Fruit fly (Drosophila melanogaster) whole organism, embryonic: ENCODE results near the gene CG14100.
A peak's percentile ranks its signal among the peaks of the same experiment; 100 is the strongest.

ENCODE experiments used
- CG10267 ChIP-seq: fragments of 200-800 bp; sonication (Bioruptor generic); optimal IDR thresholded peaks from 2 replicates; lab custom pipeline; 2018; ENCODE audit warnings: missing biosample characterization, mild to moderate bottlenecking, missing genetic modification characterization, moderate library complexity
- CG10321 ChIP-seq: fragments of 200-800 bp; sonication (Bioruptor generic); IDR thresholded peaks from 2 replicates; pipeline ENCODE4 v1.3.6; 2022; ENCODE audit warnings: missing biosample characterization, missing genetic modification characterization
- CG10959 ChIP-seq: fragments of 200-800 bp; sonication (Bioruptor generic); IDR thresholded peaks from 2 replicates; pipeline ENCODE4 v1.3.6; 2022; ENCODE audit warnings: missing biosample characterization, missing genetic modification characterization
- CG12104 ChIP-seq: fragments of 200-800 bp; sonication (Bioruptor generic); optimal IDR thresholded peaks from 3 replicates; lab custom pipeline; 2016; ENCODE audit warnings: missing biosample characterization, missing genetic modification characterization
- CG13424 ChIP-seq: fragments of 200-800 bp; sonication (Bioruptor generic); optimal IDR thresholded peaks from 2 replicates; lab custom pipeline; 2019; ENCODE audit warnings: missing biosample characterization, mild to moderate bottlenecking, missing genetic modification characterization, moderate library complexity
- CG1603 ChIP-seq: fragments of 200-800 bp; sonication (Bioruptor generic); optimal IDR thresholded peaks from 2 replicates; lab custom pipeline; 2019; ENCODE audit warnings: missing biosample characterization, mild to moderate bottlenecking, missing genetic modification characterization, moderate library complexity
- CG16813 ChIP-seq: fragments of 200-800 bp; sonication (Bioruptor generic); IDR thresholded peaks from 3 replicates; pipeline ENCODE4 v1.3.6; 2022; ENCODE audit warnings: missing biosample characterization, missing genetic modification characterization; ENCODE audit not compliant: partially characterized antibody
- CG17568 ChIP-seq: fragments of 200-800 bp; sonication (Bioruptor generic); optimal IDR thresholded peaks from 2 replicates; lab custom pipeline; 2018; ENCODE audit warnings: missing biosample characterization, mild to moderate bottlenecking, missing genetic modification characterization, moderate library complexity
- CG2129 ChIP-seq: fragments of 200-800 bp; sonication (Bioruptor generic); IDR thresholded peaks from 2 replicates; pipeline ENCODE4 v1.3.6; 2022; ENCODE audit warnings: missing biosample characterization, missing genetic modification characterization; ENCODE audit not compliant: partially characterized antibody
- CG32772 ChIP-seq: fragments of 200-800 bp; sonication (Bioruptor generic); IDR thresholded peaks from 2 replicates; pipeline ENCODE4 v1.3.6; 2022; ENCODE audit warnings: missing biosample characterization, missing genetic modification characterization
- CG3281 ChIP-seq: fragments of 200-800 bp; sonication (Bioruptor generic); optimal IDR thresholded peaks from 3 replicates; lab custom pipeline; 2017; ENCODE audit warnings: missing biosample characterization, mild to moderate bottlenecking, missing genetic modification characterization
- CG3847 ChIP-seq: fragments of 200-800 bp; sonication (Bioruptor generic); IDR thresholded peaks from 2 replicates; pipeline ENCODE4 v1.3.6; 2022; ENCODE audit warnings: missing biosample characterization, missing genetic modification characterization
- CG5245 ChIP-seq: fragments of 200-800 bp; sonication (Bioruptor generic); optimal IDR thresholded peaks from 3 replicates; lab custom pipeline; 2016; ENCODE audit warnings: missing biosample characterization, missing genetic modification characterization
- CG8765 ChIP-seq: fragments of 200-800 bp; sonication (Bioruptor generic); IDR thresholded peaks from 2 replicates; pipeline ENCODE4 v1.3.6; 2022; ENCODE audit warnings: missing biosample characterization, missing genetic modification characterization
- CrebB ChIP-seq: fragments of 200-800 bp; sonication (Bioruptor generic); optimal IDR thresholded peaks from 3 replicates; lab custom pipeline; 2018; ENCODE audit warnings: missing biosample characterization, mild to moderate bottlenecking, missing genetic modification characterization
- Dll ChIP-seq: fragments of 200-800 bp; sonication (Bioruptor generic); IDR thresholded peaks from 4 replicates; pipeline ENCODE4 v1.3.6; 2022; ENCODE audit warnings: missing biosample characterization, missing genetic modification characterization; ENCODE audit not compliant: partially characterized antibody
- Doc3 ChIP-seq: fragments of 200-800 bp; sonication (Bioruptor generic); IDR thresholded peaks from 3 replicates; pipeline ENCODE4 v1.3.6; 2022; ENCODE audit warnings: missing biosample characterization, missing genetic modification characterization; ENCODE audit not compliant: partially characterized antibody
- Fer2 ChIP-seq: fragments of 200-800 bp; sonication (Bioruptor generic); optimal IDR thresholded peaks from 2 replicates; lab custom pipeline; 2018; ENCODE audit warnings: missing biosample characterization, mild to moderate bottlenecking, missing genetic modification characterization, moderate library complexity
- HHEX ChIP-seq: fragments of 200-800 bp; sonication (Bioruptor generic); optimal IDR thresholded peaks from 3 replicates; lab custom pipeline; 2017; ENCODE audit warnings: missing biosample characterization, mild to moderate bottlenecking, missing genetic modification characterization, missing genetic modification reagents
- HLH3B ChIP-seq: fragments of 200-800 bp; sonication (Bioruptor generic); IDR thresholded peaks from 2 replicates; pipeline ENCODE4 v1.3.6; 2022; ENCODE audit warnings: missing biosample characterization, missing genetic modification characterization
- HLH54F ChIP-seq: fragments of 200-800 bp; sonication (Bioruptor generic); optimal IDR thresholded peaks from 3 replicates; lab custom pipeline; 2016; ENCODE audit warnings: missing biosample characterization, missing genetic modification characterization
- Hmx ChIP-seq: fragments of 200-800 bp; sonication (Bioruptor generic); optimal IDR thresholded peaks from 2 replicates; lab custom pipeline; 2016; ENCODE audit warnings: missing biosample characterization, missing genetic modification characterization
- Lim3 ChIP-seq: fragments of 200-800 bp; sonication (Bioruptor generic); IDR thresholded peaks from 2 replicates; pipeline ENCODE4 v1.3.6; 2022; ENCODE audit warnings: missing biosample characterization, missing genetic modification characterization
- Myb ChIP-seq: fragments of 200-800 bp; sonication (Bioruptor generic); optimal IDR thresholded peaks from 2 replicates; lab custom pipeline; 2016; ENCODE audit warnings: missing biosample characterization, missing genetic modification characterization
- Nf-YB ChIP-seq: fragments of 200-800 bp; sonication (Bioruptor generic); optimal IDR thresholded peaks from 3 replicates; lab custom pipeline; 2019; ENCODE audit warnings: missing biosample characterization, mild to moderate bottlenecking, missing genetic modification characterization, moderate library complexity
- Ravus ChIP-seq: fragments of 200-800 bp; sonication (Bioruptor generic); IDR thresholded peaks from 2 replicates; pipeline ENCODE4 v1.3.6; 2022; ENCODE audit warnings: missing biosample characterization, missing genetic modification characterization
- Sin3A ChIP-seq: fragments of >200 bp; optimal IDR thresholded peaks from 2 replicates; lab custom pipeline; 2018
- Sox100B ChIP-seq: fragments of 200-800 bp; sonication (Bioruptor generic); optimal IDR thresholded peaks from 3 replicates; lab custom pipeline; 2018; ENCODE audit warnings: missing biosample characterization, mild to moderate bottlenecking, missing genetic modification characterization
- Sox102F ChIP-seq: fragments of 200-800 bp; sonication (Bioruptor generic); optimal IDR thresholded peaks from 2 replicates; lab custom pipeline; 2018; ENCODE audit warnings: missing biosample characterization, mild to moderate bottlenecking, missing genetic modification characterization, moderate library complexity
- az2 ChIP-seq: fragments of 200-800 bp; sonication (Bioruptor generic); optimal IDR thresholded peaks from 3 replicates; lab custom pipeline; 2016; ENCODE audit warnings: missing biosample characterization, missing genetic modification characterization
- bigmax ChIP-seq: fragments of 200-800 bp; sonication (Bioruptor generic); optimal IDR thresholded peaks from 2 replicates; lab custom pipeline; 2018; ENCODE audit warnings: missing biosample characterization, mild to moderate bottlenecking, missing genetic modification characterization
- br ChIP-seq: fragments of >200 bp; optimal IDR thresholded peaks from 2 replicates; lab custom pipeline; 2017
- btn ChIP-seq: fragments of 200-800 bp; sonication (Bioruptor generic); optimal IDR thresholded peaks from 2 replicates; lab custom pipeline; 2016; ENCODE audit warnings: missing biosample characterization, missing genetic modification characterization
- chn ChIP-seq: fragments of 200-800 bp; sonication (Bioruptor generic); optimal IDR thresholded peaks from 2 replicates; lab custom pipeline; 2016; ENCODE audit warnings: missing biosample characterization, missing genetic modification characterization
- ems ChIP-seq: fragments of 200-800 bp; sonication (Bioruptor generic); optimal IDR thresholded peaks from 3 replicates; lab custom pipeline; 2016; ENCODE audit warnings: missing biosample characterization, missing genetic modification characterization
- fd64A ChIP-seq: fragments of 200-800 bp; sonication (Bioruptor generic); optimal IDR thresholded peaks from 3 replicates; lab custom pipeline; 2018; ENCODE audit warnings: missing biosample characterization, mild to moderate bottlenecking, missing genetic modification characterization
- hb ChIP-seq: fragments of 200-800 bp; sonication (Bioruptor generic); IDR thresholded peaks from 3 replicates; pipeline ENCODE4 v1.3.6; 2022; ENCODE audit warnings: missing biosample characterization, missing genetic modification characterization; ENCODE audit not compliant: partially characterized antibody
- hkb ChIP-seq, 2 experiments: fragments of 200-800 bp in 1 of 2; fragments of >200 bp in 1 of 2; sonication (Bioruptor generic) in 1 of 2; IDR thresholded peaks in 1 of 2; optimal IDR thresholded peaks in 1 of 2; 2 replicates each; pipeline versions ENCODE4 v1.3.6 to Lab custom; 2017 to 2022; ENCODE audit warnings: missing biosample characterization in 1 of 2, missing genetic modification characterization in 1 of 2
- ind ChIP-seq: fragments of 200-800 bp; sonication (Bioruptor generic); optimal IDR thresholded peaks from 3 replicates; lab custom pipeline; 2016; ENCODE audit warnings: missing biosample characterization, missing genetic modification characterization
- inv ChIP-seq: fragments of 200-800 bp; sonication (Bioruptor generic); IDR thresholded peaks from 2 replicates; pipeline ENCODE4 v1.3.6; 2022; ENCODE audit warnings: missing biosample characterization, missing genetic modification characterization; ENCODE audit not compliant: partially characterized antibody
- lov ChIP-seq, 2 experiments: fragments of 200-800 bp in 1 of 2; fragments of >200 bp in 1 of 2; sonication (Bioruptor generic) in 1 of 2; IDR thresholded peaks in 1 of 2; optimal IDR thresholded peaks in 1 of 2; 2 replicates in 1 of 2; 3 replicates in 1 of 2; pipeline versions ENCODE4 v1.3.6 to Lab custom; 2017 to 2022; ENCODE audit warnings: missing biosample characterization in 1 of 2, missing genetic modification characterization in 1 of 2
- nmo ChIP-seq: fragments of 200-800 bp; sonication (Bioruptor generic); optimal IDR thresholded peaks from 2 replicates; lab custom pipeline; 2018; ENCODE audit warnings: missing biosample characterization, mild to moderate bottlenecking, missing genetic modification characterization, moderate library complexity
- pho ChIP-seq: fragments of 200-800 bp; sonication (Bioruptor generic); optimal IDR thresholded peaks from 2 replicates; lab custom pipeline; 2016; ENCODE audit warnings: missing biosample characterization, missing genetic modification characterization
- pzg ChIP-seq: fragments of 200-800 bp; sonication (Bioruptor generic); optimal IDR thresholded peaks from 3 replicates; lab custom pipeline; 2018; ENCODE audit warnings: missing biosample characterization, mild to moderate bottlenecking, missing genetic modification characterization, moderate library complexity
- sob ChIP-seq: fragments of 200-800 bp; sonication (Bioruptor generic); IDR thresholded peaks from 2 replicates; pipeline ENCODE4 v1.3.6; 2022; ENCODE audit warnings: missing biosample characterization, missing genetic modification characterization
- tll ChIP-seq, 2 experiments: fragments of 200-800 bp in 1 of 2; fragments of >200 bp in 1 of 2; sonication (Bioruptor generic) in 1 of 2; optimal IDR thresholded peaks; 2 replicates each; lab custom pipeline; 2017 to 2019; ENCODE audit warnings: missing biosample characterization in 2 of 2, missing genetic modification characterization in 2 of 2, mild to moderate bottlenecking in 1 of 2, moderate library complexity in 1 of 2
- zf30C ChIP-seq: fragments of 200-800 bp; sonication (Bioruptor generic); optimal IDR thresholded peaks from 3 replicates; lab custom pipeline; 2018; ENCODE audit warnings: missing biosample characterization, mild to moderate bottlenecking, missing genetic modification characterization

Gene CG14100

DNA sequence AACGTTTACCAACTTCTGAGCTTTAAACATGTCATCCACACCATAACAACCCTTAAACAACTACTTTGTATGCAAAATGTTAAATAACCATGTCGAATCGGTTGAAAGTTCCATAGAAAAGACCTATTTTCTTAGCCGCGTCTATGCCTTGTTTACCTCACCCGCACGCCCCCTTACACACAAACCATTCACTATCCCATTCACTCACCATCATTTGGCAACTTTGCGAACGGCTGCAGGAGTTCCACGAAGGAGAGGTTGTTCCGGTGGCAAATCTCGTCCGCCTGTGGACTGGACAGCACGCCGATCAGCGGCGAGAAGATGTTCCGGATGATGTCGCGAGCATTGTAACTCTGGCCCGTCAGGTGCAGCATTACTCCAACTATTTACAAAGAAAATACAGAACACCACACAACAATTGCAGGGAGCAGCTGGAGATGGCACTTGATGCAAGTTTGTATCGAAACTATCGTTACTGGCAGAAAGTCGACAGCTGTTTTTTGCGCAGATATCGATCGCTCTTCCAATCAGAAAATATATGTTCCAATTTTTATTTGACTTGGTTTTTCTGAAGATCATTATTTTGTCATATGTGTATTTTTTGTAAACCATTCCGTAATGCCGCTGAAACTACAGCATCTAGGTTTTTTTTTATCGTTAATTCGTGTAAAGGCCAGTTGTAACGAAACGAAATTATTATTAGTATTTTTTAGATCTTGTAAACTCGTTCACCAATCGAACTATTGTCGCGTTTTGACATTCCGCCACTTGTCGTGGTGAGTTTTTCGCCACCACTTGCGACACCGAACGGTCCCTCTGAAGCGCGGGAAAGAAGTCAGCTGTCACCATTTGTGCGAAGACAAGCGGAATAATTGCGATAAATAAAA lies 28.0 kb upstream of the CG14100 start, which contains the start of gene asf1 (continued):
- TF ChIP-seq Sox100B (no peak), Ravus (no peak), Sox102F (no peak), CG10321 (GFP tag; lab: Robert Waterston, UW) (no peak), CG3847 (GFP tag; lab: Robert Waterston, UW) (no peak; the same call in 1 of the 2 replicates), CG2129 (GFP tag; lab: Robert Waterston, UW) (peak; percentile 47), fd64A (GFP tag; lab: Kevin White, UChicago) (no peak), Hmx (no peak), chn (GFP tag; lab: Kevin White, UChicago) (peak; percentile 6), nmo (GFP tag; lab: Kevin White, UChicago) (peak; percentile 60), btn (GFP tag; lab: Kevin White, UChicago) (no peak), Doc3 (GFP tag; lab: Robert Waterston, UW) (peak; percentile 67), CG5245 (no peak), Dll (GFP tag; lab: Robert Waterston, UW) (peak; percentile 88), Fer2 (tag; lab: Kevin White, UChicago) (no peak), HHEX (GFP tag; lab: Kevin White, UChicago) (no peak), CG1603 (tag; lab: Kevin White, UChicago) (no peak), br (no peak), Sin3A (lab: Kevin White, UChicago) (peak; percentile 89), CG3281 (no peak), zf30C (GFP tag; lab: Kevin White, UChicago) (no peak), Myb (GFP tag; lab: Kevin White, UChicago) (peak; percentile 12), CG17568 (no peak), hkb (optimal IDR thresholded peaks at IDR 0.05; lab: Kevin White, UChicago) (no peak), hkb (GFP tag; IDR thresholded peaks at IDR 0.05; lab: Robert Waterston, UW) (0 out of 2 replicates have a peak, but pooled peaks have one; percentile 25), HLH3B (GFP tag; lab: Robert Waterston, UW) (peak; percentile 24; the same call in 1 of the 2 replicates), tll (GFP tag; optimal IDR thresholded peaks at IDR 0.05; lab: Kevin White, UChicago) (peak in 1 of 2 experiments; percentile 54), CG32772 (GFP tag; lab: Robert Waterston, UW) (no peak), ind (GFP tag; lab: Kevin White, UChicago) (peak; percentile 9), az2 (peak; percentile 18), CG10959 (GFP tag; lab: Robert Waterston, UW) (no peak), pzg (GFP tag; lab: Kevin White, UChicago) (peak; percentile 56), ems (GFP tag; lab: Kevin White, UChicago) (no peak), lov (optimal IDR thresholded peaks at IDR 0.05; lab: Kevin White, UChicago) (no peak), lov (GFP tag; IDR thresholded peaks at IDR 0.05; lab: Robert Waterston, UW) (no peak), CG10267 (tag; lab: Kevin White, UChicago) (peak; percentile 66), hb (GFP tag; lab: Robert Waterston, UW) (peak; percentile 73; the same call in 1 of the 3 replicates), CG8765 (no peak), HLH54F (GFP tag; lab: Kevin White, UChicago) (peak; percentile 17), CrebB (tag; lab: Kevin White, UChicago) (no peak), pho (GFP tag; lab: Kevin White, UChicago) (peak; percentile 49), bigmax (no peak), CG16813 (peak; percentile 68), CG13424 (tag; lab: Kevin White, UChicago) (no peak), CG12104 (GFP tag; lab: Kevin White, UChicago) (no peak), Nf-YB (GFP tag; lab: Kevin White, UChicago) (no peak), inv (GFP tag; lab: Robert Waterston, UW) (peak; percentile 71), Lim3 (no peak), sob (GFP tag; lab: Robert Waterston, UW) (no peak)
